Worm (Caenorhabditis elegans): Measurements from ENCODE around the gene tni-3.

tni-3 gene

DNA sequence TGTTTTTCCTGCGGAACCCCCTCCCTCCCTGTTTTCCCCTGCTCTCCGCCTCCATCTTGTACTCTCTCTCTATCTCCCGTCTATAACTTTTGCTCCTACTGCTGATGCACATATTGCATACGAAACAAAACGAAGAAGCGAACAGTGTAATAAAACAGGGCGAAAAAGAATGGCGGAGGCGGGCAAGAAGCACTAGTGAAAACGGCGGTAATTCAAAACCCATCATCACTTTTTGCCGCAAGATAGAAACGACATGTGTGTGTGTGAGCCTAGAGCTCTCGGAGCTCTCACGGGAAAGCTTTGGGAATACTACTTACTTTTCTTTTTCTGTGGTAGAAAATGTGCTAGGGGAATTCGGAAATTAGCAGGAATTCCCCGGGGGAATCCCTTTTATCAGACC, 1.2 kb upstream of the tni-3 start:
- TF ChIP-seq hlh-15 (tag; optimal IDR thresholded peaks at IDR 0.05): no peak
- no peak for TF ChIP-seq sox-2 (GFP tag; IDR thresholded peaks at IDR 0.05)
- TF ChIP-seq ceh-34 (tag; optimal IDR thresholded peaks at IDR 0.05): peak; percentile 56
- TF ChIP-seq hlh-30 (tag; optimal IDR thresholded peaks at IDR 0.05; ENCODE audit: insufficient read depth): no peak
- no peak for TF ChIP-seq fkh-6 (tag; optimal IDR thresholded peaks at IDR 0.05)
- TF ChIP-seq gmeb-2 (tag; optimal IDR thresholded peaks at IDR 0.05): no peak
- no peak for TF ChIP-seq eyg-1 (tag; optimal IDR thresholded peaks at IDR 0.05)
- no peak for TF ChIP-seq nfya-1 (tag; optimal IDR thresholded peaks at IDR 0.05)
- peak; percentile 7 for TF ChIP-seq ceh-18 (tag; optimal IDR thresholded peaks at IDR 0.05)
- no peak for TF ChIP-seq ref-2 (tag; optimal IDR thresholded peaks at IDR 0.05)
- TF ChIP-seq ama-1 (optimal IDR thresholded peaks at IDR 0.05): no peak
- TF ChIP-seq pha-2 (tag; optimal IDR thresholded peaks at IDR 0.05): no peak

DNA sequence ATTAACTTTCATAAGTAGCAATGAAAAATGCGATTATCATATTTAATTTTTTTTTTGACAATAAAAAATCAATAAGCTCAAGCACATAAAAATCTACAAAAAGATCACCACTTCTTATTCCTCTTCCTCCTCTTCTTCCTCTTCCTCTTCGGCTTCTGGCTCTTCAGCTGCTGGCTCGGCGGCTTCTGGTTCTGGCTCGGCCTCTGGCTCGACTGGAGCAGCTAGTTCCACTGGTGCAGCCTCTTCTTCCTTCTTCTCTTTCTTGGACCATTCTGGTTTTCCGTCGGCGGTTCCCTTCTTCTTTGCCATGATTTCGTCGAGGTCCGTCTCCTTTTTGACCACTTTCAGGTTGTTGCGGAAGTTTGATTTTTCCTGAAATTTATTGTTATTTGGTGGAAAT, 1.3 kb downstream of the tni-3 start:
- TF ChIP-seq fax-1 (tag; optimal IDR thresholded peaks at IDR 0.05) (no peak), T23F11.4 (GFP tag; optimal IDR thresholded peaks at IDR 0.05) (no peak), hlh-13 (GFP tag; optimal IDR thresholded peaks at IDR 0.05) (no peak), madf-2 (tag; optimal IDR thresholded peaks at IDR 0.05) (no peak), pha-2 (tag; optimal IDR thresholded peaks at IDR 0.05) (no peak), che-1 (tag; optimal IDR thresholded peaks at IDR 0.05) (no peak), gmeb-2 (tag; optimal IDR thresholded peaks at IDR 0.05) (no peak)

DNA sequence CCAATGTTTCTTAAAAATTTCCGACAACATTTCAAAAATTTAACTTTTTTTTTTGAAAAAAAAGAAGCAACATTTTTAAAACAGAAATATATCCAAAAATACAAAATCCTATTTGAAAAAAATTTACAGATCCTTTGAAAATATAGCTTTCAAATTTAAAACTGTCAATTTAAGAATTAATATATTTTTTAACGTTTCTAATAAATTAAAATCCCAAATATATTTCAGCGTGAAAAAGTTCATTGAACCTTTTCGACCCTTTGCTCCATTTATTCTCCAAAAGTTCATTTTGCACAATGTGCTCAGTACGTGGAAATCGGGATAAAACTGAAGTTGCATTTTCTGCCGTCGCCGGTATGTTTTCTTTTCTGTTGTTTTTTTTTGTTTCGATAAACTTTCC, 2.1 kb downstream of the tni-3 start, which contains the start of gene phy-3:
phy-3 (plus strand) TSS at position 301 of the 400 bp plus-strand sequence.
- no peak for TF ChIP-seq che-1 (tag; optimal IDR thresholded peaks at IDR 0.05)

DNA sequence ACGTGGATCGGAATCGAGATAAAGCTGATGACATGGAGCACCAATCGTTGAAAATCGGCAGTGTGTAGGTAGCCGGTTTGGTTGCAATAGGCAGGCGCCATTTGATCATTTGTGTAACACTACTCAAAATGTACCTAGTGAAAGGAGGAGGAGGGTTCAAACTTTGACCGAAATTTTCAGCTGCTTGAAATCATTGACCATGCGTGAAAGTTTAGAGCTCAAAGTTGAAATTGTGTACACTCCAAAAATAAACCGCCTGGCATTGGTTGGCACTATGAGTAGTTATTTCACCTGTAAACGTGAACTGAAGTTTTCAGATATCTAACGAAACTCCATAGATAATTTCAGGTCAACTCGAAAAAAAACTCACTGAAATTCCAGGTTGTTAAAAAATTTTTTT, 3.0 kb downstream of the tni-3 start, which contains the start of gene srh-215:
srh-215 (minus strand) TSS at position 101 of the 400 bp plus-strand sequence.
- TF ChIP-seq odd-2 (tag; optimal IDR thresholded peaks at IDR 0.05): no peak
- no peak for TF ChIP-seq che-1 (tag; optimal IDR thresholded peaks at IDR 0.05)
- no peak for TF ChIP-seq dmd-4 (tag; optimal IDR thresholded peaks at IDR 0.05; ENCODE audit: borderline replicate concordance)
- TF ChIP-seq sox-2 (GFP tag; IDR thresholded peaks at IDR 0.05): no peak

DNA sequence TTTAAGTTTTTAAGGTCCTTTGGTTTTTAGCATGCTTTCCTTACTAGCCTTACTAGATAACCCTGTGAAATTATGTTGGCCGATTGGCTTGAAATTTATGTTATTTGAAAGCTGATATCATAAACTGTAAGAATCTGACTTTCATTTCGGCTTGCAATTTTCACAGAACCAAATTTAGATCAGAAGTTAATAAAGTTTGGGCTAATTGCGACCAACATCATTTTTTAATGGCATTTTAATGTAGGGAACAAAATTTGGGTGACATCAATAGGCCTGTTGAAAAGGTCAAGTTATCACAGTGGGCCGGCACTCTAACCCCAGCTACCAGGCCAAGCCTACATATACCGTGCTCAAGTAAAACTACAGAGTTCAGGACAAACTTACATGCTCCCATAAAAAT, 3.6 kb downstream of the tni-3 start:
- TF ChIP-seq pax-1 (tag; optimal IDR thresholded peaks at IDR 0.05) (no peak), tbx-7 (tag; optimal IDR thresholded peaks at IDR 0.05) (no peak), C38D4.7 (GFP tag; optimal IDR thresholded peaks at IDR 0.05) (no peak), ceh-30 (tag; optimal IDR thresholded peaks at IDR 0.05) (no peak), lin-11 (tag; optimal IDR thresholded peaks at IDR 0.05) (no peak), unc-3 (GFP tag; conservative IDR thresholded peaks at IDR 0.05) (no peak), unc-3 (tag; optimal IDR thresholded peaks at IDR 0.05) (no peak), C08G9.2 (tag; optimal IDR thresholded peaks at IDR 0.05) (no peak), hlh-13 (GFP tag; optimal IDR thresholded peaks at IDR 0.05) (no peak), ahr-1 (tag; optimal IDR thresholded peaks at IDR 0.05) (no peak), pros-1 (tag; optimal IDR thresholded peaks at IDR 0.05) (no peak), ceh-48 (tag; optimal IDR thresholded peaks at IDR 0.05) (no peak), F13H6.1 (tag; optimal IDR thresholded peaks at IDR 0.05) (no peak), pat-9 (tag; optimal IDR thresholded peaks at IDR 0.05) (no peak), unc-86 (tag; optimal IDR thresholded peaks at IDR 0.05) (no peak), odd-2 (tag; optimal IDR thresholded peaks at IDR 0.05) (no peak), ref-2 (tag; optimal IDR thresholded peaks at IDR 0.05) (no peak)

DNA sequence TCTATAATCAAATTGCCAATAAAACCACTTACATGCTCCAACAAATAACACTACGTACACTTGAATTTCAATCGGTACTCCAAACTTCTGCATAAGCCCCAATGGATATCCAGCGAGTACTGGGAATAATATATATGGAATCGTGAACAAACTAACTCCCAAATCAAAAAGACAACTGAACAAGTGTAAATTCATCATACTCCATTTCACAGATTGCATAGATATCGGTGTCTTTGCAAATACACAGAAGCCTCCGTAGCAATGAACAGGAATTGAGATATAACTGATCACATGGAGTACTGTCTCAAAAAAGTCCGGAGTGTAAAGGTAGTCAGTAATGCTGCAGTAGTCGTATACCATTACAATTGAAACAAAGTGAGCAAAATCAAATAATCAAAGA, 5.5 kb downstream of the tni-3 start, which contains the start of gene srh-214:
srh-214 (minus strand) TSS at position 360 of the 400 bp plus-strand sequence.
- TF ChIP-seq rnt-1 (tag; optimal IDR thresholded peaks at IDR 0.05) (no peak), unc-55 (GFP tag; optimal IDR thresholded peaks at IDR 0.05) (no peak), ztf-16 (tag; optimal IDR thresholded peaks at IDR 0.05) (no peak), hlh-15 (tag; optimal IDR thresholded peaks at IDR 0.05) (no peak), pat-9 (tag; optimal IDR thresholded peaks at IDR 0.05) (no peak), syd-9 (tag; optimal IDR thresholded peaks at IDR 0.05) (no peak), unc-86 (tag; optimal IDR thresholded peaks at IDR 0.05) (no peak), nfya-1 (tag; optimal IDR thresholded peaks at IDR 0.05) (no peak), elt-4 (tag; optimal IDR thresholded peaks at IDR 0.05) (no peak), K09A11.1 (tag; optimal IDR thresholded peaks at IDR 0.05; ENCODE audit: insufficient read depth) (no peak), unc-3 (GFP tag; conservative IDR thresholded peaks at IDR 0.05) (no peak), unc-3 (tag; optimal IDR thresholded peaks at IDR 0.05) (no peak), ceh-22 (tag; optimal IDR thresholded peaks at IDR 0.05) (no peak), fkh-6 (tag; optimal IDR thresholded peaks at IDR 0.05) (no peak)
